Worm (Caenorhabditis elegans) whole organism, L2 larva: ENCODE measurements around the gene Y47D3A.14.

Source experiments
- R02D3.7 ChIP-seq: fragments of 150-350 bp; optimal IDR thresholded peaks from 2 replicates; lab custom pipeline; 2014; ENCODE audit warnings: missing biosample characterization, missing genetic modification characterization
- aly-2 ChIP-seq: fragments of 150-350 bp; optimal IDR thresholded peaks from 2 replicates; lab custom pipeline; 2014; ENCODE audit warnings: missing biosample characterization, missing genetic modification characterization
- gmeb-1 ChIP-seq: fragments of 150-350 bp; optimal IDR thresholded peaks from 2 replicates; lab custom pipeline; 2014; ENCODE audit warnings: missing biosample characterization, missing genetic modification characterization
- lsy-2 ChIP-seq, 2 experiments: fragments of 150-350 bp in 1 of 2; sonication (generic microtip) in 1 of 2; optimal IDR thresholded peaks; 2 replicates each; lab custom pipeline; 2014 to 2017; ENCODE audit warnings: missing biosample characterization in 2 of 2, missing genetic modification characterization in 2 of 2
- mab-5 ChIP-seq: fragments of 150-350 bp; optimal IDR thresholded peaks from 2 replicates; lab custom pipeline; 2014; ENCODE audit warnings: missing biosample characterization, missing genetic modification characterization
- nhr-12 ChIP-seq: fragments of 150-350 bp; optimal IDR thresholded peaks from 2 replicates; lab custom pipeline; 2014; ENCODE audit warnings: missing biosample characterization, missing genetic modification characterization
- nhr-23 ChIP-seq: fragments of 150-350 bp; optimal IDR thresholded peaks from 2 replicates; lab custom pipeline; 2014; ENCODE audit warnings: missing biosample characterization, missing genetic modification reagents, missing genetic modification characterization
- unc-62 ChIP-seq: fragments of 150-350 bp; optimal IDR thresholded peaks from 2 replicates; lab custom pipeline; 2014; ENCODE audit warnings: missing biosample characterization, missing genetic modification reagents, missing genetic modification characterization
- zag-1 ChIP-seq: fragments of 150-350 bp; optimal IDR thresholded peaks from 2 replicates; lab custom pipeline; 2014; ENCODE audit warnings: missing biosample characterization, missing genetic modification characterization
- ztf-4 ChIP-seq: fragments of 150-350 bp; optimal IDR thresholded peaks from 2 replicates; lab custom pipeline; 2014; ENCODE audit warnings: missing biosample characterization, missing genetic modification characterization

DNA sequence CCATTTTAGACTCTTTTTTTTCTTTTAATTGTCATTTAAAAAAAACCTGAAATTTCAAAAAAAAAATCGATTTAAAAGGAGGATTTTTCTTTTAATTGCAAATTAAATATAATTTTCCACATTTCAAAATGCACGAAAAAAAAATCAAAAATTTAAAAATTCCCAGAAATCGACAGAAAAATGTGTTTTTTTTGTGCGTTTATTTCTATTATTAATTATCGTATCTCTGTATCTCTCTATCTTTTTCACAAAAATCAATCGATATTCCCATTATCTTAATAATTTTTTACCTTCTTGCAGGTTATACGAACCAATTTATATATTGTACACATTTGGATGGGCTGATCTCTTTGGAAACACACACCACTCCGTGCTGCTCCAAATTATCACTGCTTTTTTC is 8.2 kb upstream of the Y47D3A.14 start, which contains the start of gene rsks-1:
- TF ChIP-seq nhr-23 (tag; lab: Kevin White, UChicago): no peak
- TF ChIP-seq mab-5: no peak
- TF ChIP-seq zag-1 (tag; lab: Kevin White, UChicago): no peak
- TF ChIP-seq R02D3.7 (tag; lab: Kevin White, UChicago): no peak
- no peak for TF ChIP-seq nhr-12 (tag; lab: Kevin White, UChicago)
- no peak for TF ChIP-seq lsy-2 (tag; optimal IDR thresholded peaks at IDR 0.05; lab: Kevin White, UChicago)
- no peak for TF ChIP-seq aly-2 (tag; lab: Kevin White, UChicago)
- TF ChIP-seq unc-62 (GFP tag; lab: Kevin White, UChicago): no peak
- no peak for TF ChIP-seq ztf-4 (tag; lab: Kevin White, UChicago)
- no peak for TF ChIP-seq gmeb-1 (tag; lab: Kevin White, UChicago)
